Fruit fly (Drosophila melanogaster): ENCODE data around the gene Dys.

Gene Dys

dm6 chr3R:19498672-19499373, 37.9 kb downstream of the Dys start (continued):
- peak; percentile 44 for TF ChIP-seq CG15696 (tag; optimal IDR thresholded peaks at IDR 0.05)
- TF ChIP-seq CG15479 (GFP tag; optimal IDR thresholded peaks at IDR 0.05): no peak
- TF ChIP-seq CG2678 (tag; optimal IDR thresholded peaks at IDR 0.05): peak; percentile 96
- TF ChIP-seq CG8478 (optimal IDR thresholded peaks at IDR 0.05): no peak
- TF ChIP-seq Sry-δ (GFP tag; optimal IDR thresholded peaks at IDR 0.05): peak; percentile 53
- peak; percentile 22 for TF ChIP-seq TFAM (GFP tag; optimal IDR thresholded peaks at IDR 0.05)
- TF ChIP-seq CG11398 (GFP tag; optimal IDR thresholded peaks at IDR 0.05): peak; percentile 80
- peak; percentile 87 for TF ChIP-seq repo (GFP tag; optimal IDR thresholded peaks at IDR 0.05)
- peak; percentile 85 for TF ChIP-seq CG15011 (GFP tag; optimal IDR thresholded peaks at IDR 0.05)
- TF ChIP-seq gfzf (GFP tag; optimal IDR thresholded peaks at IDR 0.05): no peak
- TF ChIP-seq CG10147 (GFP tag; optimal IDR thresholded peaks at IDR 0.05): peak; percentile 95
- peak; percentile 96 for TF ChIP-seq CG3281 (GFP tag; optimal IDR thresholded peaks at IDR 0.05)
- peak; percentile 93 for TF ChIP-seq B-H1 (GFP tag; IDR thresholded peaks at IDR 0.05)
- TF ChIP-seq Usf (GFP tag; optimal IDR thresholded peaks at IDR 0.05): peak; percentile 78
- peak; percentile 80 for TF ChIP-seq chn (GFP tag; optimal IDR thresholded peaks at IDR 0.05)
- TF ChIP-seq NFAT (GFP tag; IDR thresholded peaks at IDR 0.05): peak; percentile 90
- TF ChIP-seq GATAe (GFP tag; conservative IDR thresholded peaks at IDR 0.05): peak; percentile 84
- peak; percentile 92 for TF ChIP-seq CG31441 (GFP tag; IDR thresholded peaks at IDR 0.05)
- TF ChIP-seq CG3847 (GFP tag; IDR thresholded peaks at IDR 0.05): peak; percentile 96
- peak; percentile 79 for TF ChIP-seq Camta (GFP tag; optimal IDR thresholded peaks at IDR 0.05)
- TF ChIP-seq esg (GFP tag; conservative IDR thresholded peaks at IDR 0.05): peak; percentile 95
- peak; percentile 83 for TF ChIP-seq CG8944 (GFP tag; optimal IDR thresholded peaks at IDR 0.05)
- no peak for TF ChIP-seq sna (GFP tag; IDR thresholded peaks at IDR 0.05; ENCODE audit: partially characterized antibody)
- peak; percentile 86 for TF ChIP-seq CG17829 (tag; optimal IDR thresholded peaks at IDR 0.05)
- TF ChIP-seq disco-r (GFP tag; optimal IDR thresholded peaks at IDR 0.05): peak; percentile 76
- TF ChIP-seq CG12104 (GFP tag; optimal IDR thresholded peaks at IDR 0.05): peak; percentile 89
- TF ChIP-seq crol (GFP tag; IDR thresholded peaks at IDR 0.05): peak; percentile 87
- TF ChIP-seq Lim3 (GFP tag; IDR thresholded peaks at IDR 0.05): peak; percentile 85
- TF ChIP-seq ssp (GFP tag; IDR thresholded peaks at IDR 0.05): peak; percentile 85
- TF ChIP-seq Fer2 (tag; optimal IDR thresholded peaks at IDR 0.05): peak; percentile 93
- peak; percentile 80 for TF ChIP-seq CG18262 (tag; optimal IDR thresholded peaks at IDR 0.05)
- peak; percentile 98 for TF ChIP-seq row (GFP tag; IDR thresholded peaks at IDR 0.05)
- 0 out of 4 replicates have a peak, but pooled peaks have one; percentile 33 for TF ChIP-seq chinmo (GFP tag; IDR thresholded peaks at IDR 0.05; ENCODE audit: partially characterized antibody)
- no peak for TF ChIP-seq hth (optimal IDR thresholded peaks at IDR 0.05)
- 0 out of 2 replicates have a peak, but pooled peaks have one; percentile 20 for TF ChIP-seq bbx (GFP tag; IDR thresholded peaks at IDR 0.05; ENCODE audit: partially characterized antibody)
- TF ChIP-seq jumu (GFP tag; optimal IDR thresholded peaks at IDR 0.05): peak; percentile 84
- TF ChIP-seq HLH3B (GFP tag; IDR thresholded peaks at IDR 0.05): peak; percentile 96
- TF ChIP-seq ranshi (GFP tag; IDR thresholded peaks at IDR 0.05): peak; percentile 95
- TF ChIP-seq CG7987 (GFP tag; optimal IDR thresholded peaks at IDR 0.05): peak; percentile 52
- TF ChIP-seq CG17361 (GFP tag; IDR thresholded peaks at IDR 0.05): peak; percentile 86
- no peak for TF ChIP-seq usp (GFP tag; optimal IDR thresholded peaks at IDR 0.05)
- peak; percentile 91 for TF ChIP-seq CG6765 (GFP tag; optimal IDR thresholded peaks at IDR 0.05)
- TF ChIP-seq tup (GFP tag; optimal IDR thresholded peaks at IDR 0.05): peak; percentile 80
- TF ChIP-seq CG15269 (tag; optimal IDR thresholded peaks at IDR 0.05): peak; percentile 95
- no peak for TF ChIP-seq lov (optimal IDR thresholded peaks at IDR 0.05)
- peak; percentile 64; the same call in 2 of the 3 replicates for TF ChIP-seq lov (GFP tag; IDR thresholded peaks at IDR 0.05)
- no peak for TF ChIP-seq inv (GFP tag; IDR thresholded peaks at IDR 0.05; ENCODE audit: partially characterized antibody)
- TF ChIP-seq tna (GFP tag; IDR thresholded peaks at IDR 0.05; ENCODE audit: partially characterized antibody): no peak
- TF ChIP-seq sr (GFP tag; IDR thresholded peaks at IDR 0.05): peak; percentile 71; the same call in 2 of the 3 replicates
- peak; percentile 83 for TF ChIP-seq CG18011 (GFP tag; optimal IDR thresholded peaks at IDR 0.05)
